Worm (Caenorhabditis elegans) whole organism, L4 larva: Measurements from ENCODE around the gene T05H10.8.

Source experiments
- D1046.2 ChIP-seq: fragments of 200-800 bp; sonication (Bioruptor generic); IDR thresholded peaks from 2 replicates; pipeline ENCODE4 v1.3.6; 2022; ENCODE audit warnings: missing genetic modification characterization, missing compliant biosample characterization
- F44E2.7 ChIP-seq: fragments of 200-800 bp; sonication (Bioruptor generic); IDR thresholded peaks from 2 replicates; pipeline ENCODE4 v2.1.2; 2022; ENCODE audit warnings: missing genetic modification characterization, missing compliant biosample characterization
- T20F7.1 ChIP-seq: fragments of 200-800 bp; sonication (Bioruptor generic); optimal IDR thresholded peaks from 2 replicates; lab custom pipeline; 2018; ENCODE audit warnings: mild to moderate bottlenecking, missing genetic modification characterization, missing compliant biosample characterization
- Y105C5A.15 ChIP-seq: fragments of 200-800 bp; sonication (Bioruptor generic); IDR thresholded peaks from 2 replicates; pipeline ENCODE4 v1.3.6; 2022; ENCODE audit warnings: missing genetic modification characterization, missing compliant biosample characterization
- Y5F2A.4 ChIP-seq: fragments of 200-800 bp; sonication (Bioruptor generic); optimal IDR thresholded peaks from 2 replicates; lab custom pipeline; 2018; ENCODE audit warnings: mild to moderate bottlenecking, missing genetic modification characterization, missing compliant biosample characterization
- aha-1 ChIP-seq: fragments of 150-350 bp; peaks from one replicate; lab custom pipeline; 2014; ENCODE audit warnings: missing biosample characterization, missing genetic modification characterization
- ama-1 ChIP-seq: fragments of 150-350 bp; optimal IDR thresholded peaks from 2 replicates; lab custom pipeline; 2014; ENCODE audit warnings: inconsistent platforms, mixed read lengths
- arid-1 ChIP-seq: fragments of 200-800 bp; sonication (Bioruptor generic); conservative IDR thresholded peaks from 2 replicates; pipeline ENCODE4 v1.3.6; 2022; ENCODE audit warnings: missing genetic modification reagents, missing genetic modification characterization, missing compliant biosample characterization
- attf-4 ChIP-seq: sonication (generic microtip); optimal IDR thresholded peaks from 3 replicates; lab custom pipeline; 2017; ENCODE audit warnings: missing biosample characterization, missing genetic modification characterization
- ceh-20 ChIP-seq: fragments of 200-800 bp; sonication (Bioruptor generic); IDR thresholded peaks from 2 replicates; pipeline ENCODE4 v1.3.6; 2022; ENCODE audit warnings: missing genetic modification reagents, missing genetic modification characterization, missing compliant biosample characterization
- ceh-82 ChIP-seq: sonication (generic microtip); optimal IDR thresholded peaks from 2 replicates; lab custom pipeline; 2017; ENCODE audit warnings: missing biosample characterization, missing genetic modification characterization
- cey-2 ChIP-seq: sonication (generic microtip); optimal IDR thresholded peaks from 3 replicates; lab custom pipeline; 2017; ENCODE audit warnings: missing genetic modification characterization, mild to moderate bottlenecking, missing compliant biosample characterization, antibody characterized with exemption, borderline replicate concordance; ENCODE audit not compliant: insufficient read depth
- daf-16 ChIP-seq, 3 experiments: sonication (generic microtip); optimal IDR thresholded peaks; 2 replicates each; lab custom pipeline; 2016 to 2017; ENCODE audit warnings: missing genetic modification characterization in 3 of 3, missing genetic modification reagents in 3 of 3, mild to moderate bottlenecking in 2 of 3, missing compliant biosample characterization in 2 of 3, missing biosample characterization in 1 of 3, moderate library complexity in 1 of 3
- dmd-6 ChIP-seq: fragments of 200-800 bp; sonication (Bioruptor generic); IDR thresholded peaks from 2 replicates; pipeline ENCODE4 v1.3.6; 2022; ENCODE audit warnings: missing genetic modification reagents, missing genetic modification characterization, missing compliant biosample characterization
- dve-1 ChIP-seq: sonication (generic microtip); optimal IDR thresholded peaks from 2 replicates; lab custom pipeline; 2017; ENCODE audit warnings: antibody characterized with exemption, mild to moderate bottlenecking, missing genetic modification characterization, missing compliant biosample characterization; ENCODE audit not compliant: insufficient read depth
- hlh-11 ChIP-seq: fragments of 200-800 bp; sonication (Bioruptor generic); optimal IDR thresholded peaks from 2 replicates; lab custom pipeline; 2018; ENCODE audit warnings: mild to moderate bottlenecking, missing genetic modification characterization, missing compliant biosample characterization
- hlh-30 ChIP-seq: sonication (generic microtip); optimal IDR thresholded peaks from 2 replicates; lab custom pipeline; 2017; ENCODE audit warnings: antibody characterized with exemption, mild to moderate bottlenecking, missing genetic modification characterization, missing compliant biosample characterization; ENCODE audit not compliant: insufficient read depth
- lim-7 ChIP-seq: fragments of 200-800 bp; sonication (Bioruptor generic); IDR thresholded peaks from 2 replicates; pipeline ENCODE4 v1.3.6; 2022; ENCODE audit warnings: missing genetic modification characterization, missing compliant biosample characterization
- lin-1 ChIP-seq: fragments of 200-800 bp; sonication (Bioruptor generic); IDR thresholded peaks from 2 replicates; pipeline ENCODE4 v1.3.6; 2022; ENCODE audit warnings: missing genetic modification reagents, missing genetic modification characterization, missing compliant biosample characterization
- lin-13 ChIP-seq: fragments of 150-350 bp; optimal IDR thresholded peaks from 2 replicates; lab custom pipeline; 2014; ENCODE audit warnings: missing biosample characterization, missing genetic modification reagents, missing genetic modification characterization
- lin-29 ChIP-seq: fragments of 200-800 bp; sonication (Bioruptor generic); IDR thresholded peaks from 2 replicates; pipeline ENCODE4 v1.3.6; 2022; ENCODE audit warnings: missing genetic modification reagents, missing genetic modification characterization, missing compliant biosample characterization
- madf-9 ChIP-seq: fragments of 200-800 bp; sonication (Bioruptor generic); conservative IDR thresholded peaks from 2 replicates; pipeline ENCODE4 v1.3.6; 2022; ENCODE audit warnings: missing genetic modification reagents, missing genetic modification characterization, missing compliant biosample characterization
- mdl-1 ChIP-seq, 2 experiments: fragments of 150-350 bp in 1 of 2; sonication (generic microtip) in 1 of 2; optimal IDR thresholded peaks; 2 replicates each; lab custom pipeline; 2014 to 2017; ENCODE audit warnings: missing biosample characterization in 2 of 2, missing genetic modification characterization in 2 of 2
- mep-1 ChIP-seq: fragments of 150-350 bp; sonication (generic microtip); optimal IDR thresholded peaks from 3 replicates; lab custom pipeline; 2014; ENCODE audit warnings: missing biosample characterization, missing genetic modification characterization
- mes-2 ChIP-seq: sonication (generic microtip); optimal IDR thresholded peaks from 2 replicates; lab custom pipeline; 2016; ENCODE audit warnings: missing genotype, mild to moderate bottlenecking, missing genetic modification characterization, missing compliant biosample characterization; ENCODE audit not compliant: poor library complexity, severe bottlenecking
- nhr-28 ChIP-seq: fragments of 150-350 bp; optimal IDR thresholded peaks from 2 replicates; lab custom pipeline; 2014; ENCODE audit warnings: missing biosample characterization, missing genetic modification characterization
- nhr-41 ChIP-seq: fragments of 200-800 bp; sonication (Bioruptor generic); IDR thresholded peaks from 2 replicates; pipeline ENCODE4 v1.3.6; 2022; ENCODE audit warnings: missing genetic modification reagents, missing genetic modification characterization, missing compliant biosample characterization
- nhr-48 ChIP-seq: sonication (generic microtip); optimal IDR thresholded peaks from 2 replicates; lab custom pipeline; 2016; ENCODE audit warnings: mild to moderate bottlenecking, missing genetic modification characterization, missing compliant biosample characterization
- nhr-6 ChIP-seq: fragments of 150-350 bp; optimal IDR thresholded peaks from 2 replicates; lab custom pipeline; 2014; ENCODE audit warnings: missing biosample characterization, missing genetic modification characterization
- nhr-76 ChIP-seq: fragments of 150-350 bp; optimal IDR thresholded peaks from 2 replicates; lab custom pipeline; 2014; ENCODE audit warnings: missing biosample characterization, missing genetic modification characterization
- php-3 ChIP-seq: fragments of 200-800 bp; sonication (Bioruptor generic); IDR thresholded peaks from 2 replicates; pipeline ENCODE4 v1.3.6; 2022; ENCODE audit warnings: missing genetic modification reagents, missing genetic modification characterization, missing compliant biosample characterization
- pqm-1 ChIP-seq: sonication (generic microtip); optimal IDR thresholded peaks from 2 replicates; lab custom pipeline; 2017; ENCODE audit warnings: missing biosample characterization, missing genetic modification characterization
- saeg-2 ChIP-seq: fragments of 200-800 bp; sonication (Bioruptor generic); IDR thresholded peaks from 2 replicates; pipeline ENCODE4 v1.3.6; 2022; ENCODE audit warnings: missing genetic modification reagents, missing genetic modification characterization, missing compliant biosample characterization
- spr-1 ChIP-seq: sonication (generic microtip); optimal IDR thresholded peaks from 2 replicates; lab custom pipeline; 2016; ENCODE audit warnings: mild to moderate bottlenecking, missing genetic modification characterization, missing compliant biosample characterization
- tag-97 ChIP-seq: fragments of 200-800 bp; sonication (Bioruptor generic); IDR thresholded peaks from 2 replicates; pipeline ENCODE4 v1.3.6; 2022; ENCODE audit warnings: missing genetic modification characterization, missing compliant biosample characterization
- tra-1 ChIP-seq: fragments of 200-800 bp; sonication (Bioruptor generic); IDR thresholded peaks from 2 replicates; pipeline ENCODE4 v1.3.6; 2022; ENCODE audit warnings: missing genetic modification reagents, missing genetic modification characterization, missing compliant biosample characterization
- unc-39 ChIP-seq: sonication (generic microtip); optimal IDR thresholded peaks from 2 replicates; lab custom pipeline; 2017; ENCODE audit warnings: missing biosample characterization, missing genetic modification characterization
- zip-11 ChIP-seq: fragments of 200-800 bp; sonication (Bioruptor generic); IDR thresholded peaks from 2 replicates; pipeline ENCODE4 v1.3.6; 2022; ENCODE audit warnings: missing genetic modification characterization, missing compliant biosample characterization
- zip-2 ChIP-seq: fragments of 150-350 bp; optimal IDR thresholded peaks from 2 replicates; lab custom pipeline; 2014; ENCODE audit warnings: missing biosample characterization, missing genetic modification characterization

T05H10.8 gene

ce11 chrII:8028246-8028694 lies 30.6 kb upstream of the T05H10.8 start (continued):
- TF ChIP-seq saeg-2 (GFP tag; lab: Robert Waterston, UW) (peak; percentile 84; the same call in 1 of the 2 replicates), T20F7.1 (peak; percentile 88), lin-1 (GFP tag; lab: Robert Waterston, UW) (peak; percentile 53; the same call in 1 of the 2 replicates), nhr-41 (GFP tag; lab: Robert Waterston, UW) (0 out of 2 replicates have a peak, but pooled peaks have one; percentile 67)

ce11 chrII:8028730-8029129 lies 30.1 kb upstream of the T05H10.8 start:
- no peak for TF ChIP-seq nhr-76 (tag; lab: Kevin White, UChicago)
- no peak for TF ChIP-seq cey-2 (tag; lab: Kevin White, UChicago)
- no peak for TF ChIP-seq zip-2
- no peak for TF ChIP-seq aha-1 (tag; lab: Kevin White, UChicago)
- TF ChIP-seq lin-29 (GFP tag; lab: Robert Waterston, UW), result no peak
- TF ChIP-seq mep-1 (tag; lab: Kevin White, UChicago), result no peak
- TF ChIP-seq unc-39 (tag; lab: Kevin White, UChicago), result no peak
- no peak for TF ChIP-seq saeg-2 (GFP tag; lab: Robert Waterston, UW)
- no peak for TF ChIP-seq F44E2.7 (GFP tag; lab: Robert Waterston, UW)
- TF ChIP-seq daf-16 (GFP tag; optimal IDR thresholded peaks at IDR 0.05; lab: Kevin White, UChicago), result no peak
- TF ChIP-seq daf-16 (tag; optimal IDR thresholded peaks at IDR 0.05; lab: Kevin White, UChicago), result no peak
- TF ChIP-seq, all 104 proteins: peak for 0

ce11 chrII:8032657-8033056 lies 26.2 kb upstream of the T05H10.8 start, which contains the start of gene nrf-6:
Gene nrf-6 (minus strand): TSS chrII:8032708.
- no peak for TF ChIP-seq zip-11 (GFP tag; lab: Robert Waterston, UW)
- 0 out of 2 replicates have a peak, but pooled peaks have one; percentile 10 for TF ChIP-seq lin-1 (GFP tag; lab: Robert Waterston, UW)
- TF ChIP-seq nhr-76 (tag; lab: Kevin White, UChicago), result no peak
- peak; percentile 61 for TF ChIP-seq hlh-11 (tag; lab: Kevin White, UChicago)
- peak; percentile 66; the same call in 1 of the 2 replicates for TF ChIP-seq tra-1 (GFP tag; lab: Robert Waterston, UW)
- peak; percentile 10 for TF ChIP-seq T20F7.1
- peak; percentile 90 for TF ChIP-seq dmd-6 (GFP tag; lab: Robert Waterston, UW)
- no peak for TF ChIP-seq lin-13
- TF ChIP-seq php-3 (GFP tag; lab: Robert Waterston, UW), result peak; percentile 46; the same call in 1 of the 2 replicates
- no peak for TF ChIP-seq unc-39 (tag; lab: Kevin White, UChicago)
- peak; percentile 66 for TF ChIP-seq nhr-28 (tag; lab: Kevin White, UChicago)
- TF ChIP-seq pqm-1, result peak; percentile 43
- peak in 1 of 2 experiments; percentile 11 for TF ChIP-seq daf-16 (GFP tag; optimal IDR thresholded peaks at IDR 0.05; lab: Kevin White, UChicago)
- peak; percentile 49 for TF ChIP-seq daf-16 (tag; optimal IDR thresholded peaks at IDR 0.05; lab: Kevin White, UChicago)
- TF ChIP-seq nhr-48 (tag; lab: Kevin White, UChicago), result peak; percentile 41
- peak; percentile 74 for TF ChIP-seq dve-1 (tag; lab: Kevin White, UChicago)

- TF ChIP-seq lin-1 (GFP tag; lab: Robert Waterston, UW) (0 out of 2 replicates have a peak, but pooled peaks have one; percentile 26), Y105C5A.15 (no peak), attf-4 (tag; lab: Kevin White, UChicago) (no peak), ceh-20 (GFP tag; lab: Robert Waterston, UW) (peak; percentile 68; the same call in 1 of the 2 replicates), lim-7 (GFP tag; lab: Robert Waterston, UW) (no peak), php-3 (GFP tag; lab: Robert Waterston, UW) (peak; percentile 55), mes-2 (tag; lab: Kevin White, UChicago) (peak; percentile 10), dmd-6 (GFP tag; lab: Robert Waterston, UW) (peak; percentile 85), nhr-48 (tag; lab: Kevin White, UChicago) (peak; percentile 19), pqm-1 (peak; percentile 17), spr-1 (tag; lab: Kevin White, UChicago) (no peak), tag-97 (GFP tag; lab: Robert Waterston, UW) (no peak), ama-1 (lab: Kevin White, UChicago) (peak; percentile 10), nhr-6 (tag; lab: Kevin White, UChicago) (no peak), arid-1 (GFP tag; lab: Robert Waterston, UW) (no peak), tra-1 (GFP tag; lab: Robert Waterston, UW) (peak; percentile 66; the same call in 1 of the 2 replicates), nhr-28 (tag; lab: Kevin White, UChicago) (peak; percentile 21), ceh-82 (no peak), aha-1 (tag; lab: Kevin White, UChicago) (peak; percentile 59), mdl-1 (tag; optimal IDR thresholded peaks at IDR 0.05; lab: Kevin White, UChicago) (peak in 1 of 2 experiments; percentile 5), zip-2 (no peak), hlh-11 (tag; lab: Kevin White, UChicago) (peak; percentile 39), nhr-76 (tag; lab: Kevin White, UChicago) (no peak), D1046.2 (GFP tag; lab: Robert Waterston, UW) (no peak), madf-9 (GFP tag; lab: Robert Waterston, UW) (peak; percentile 14; the same call in 1 of the 2 replicates), daf-16 (GFP tag; optimal IDR thresholded peaks at IDR 0.05; lab: Kevin White, UChicago) (no peak), daf-16 (tag; optimal IDR thresholded peaks at IDR 0.05; lab: Kevin White, UChicago) (peak; percentile 13), hlh-30 (tag; lab: Kevin White, UChicago) (peak; percentile 20), dve-1 (tag; lab: Kevin White, UChicago) (peak; percentile 25), Y5F2A.4 (GFP tag; lab: Kevin White, UChicago) (no peak)
Measured at ce11 chrII:8034008-8034407, 24.9 kb upstream of the T05H10.8 start.
